Worm (Caenorhabditis elegans): ENCODE data around the gene B0034.2.

- TF ChIP-seq ama-1 (optimal IDR thresholded peaks at IDR 0.05) (no peak), sea-1 (GFP tag; conservative IDR thresholded peaks at IDR 0.05) (no peak), ceh-13 (GFP tag; optimal IDR thresholded peaks at IDR 0.05) (no peak), aly-1 (tag; optimal IDR thresholded peaks at IDR 0.05) (no peak), B0310.2 (tag; optimal IDR thresholded peaks at IDR 0.05) (no peak), scrt-1 (GFP tag; IDR thresholded peaks at IDR 0.05) (no peak), ceh-36 (tag; optimal IDR thresholded peaks at IDR 0.05) (no peak), flt-1 (GFP tag; IDR thresholded peaks at IDR 0.05) (no peak), hmg-4 (GFP tag; optimal IDR thresholded peaks at IDR 0.05) (no peak), ets-7 (tag; optimal IDR thresholded peaks at IDR 0.05) (peak; percentile 2), hmbx-1 (tag; optimal IDR thresholded peaks at IDR 0.05) (no peak), pes-1 (GFP tag; IDR thresholded peaks at IDR 0.05) (no peak)
Observed at ce11 chrII:5966637-5967036, 22.5 kb upstream of the B0034.2 start.
